Fruit fly (Drosophila melanogaster): ENCODE results near the gene AIF.
A peak's percentile ranks its signal among the peaks of the same experiment; 100 is the strongest.

AIF gene

DNA sequence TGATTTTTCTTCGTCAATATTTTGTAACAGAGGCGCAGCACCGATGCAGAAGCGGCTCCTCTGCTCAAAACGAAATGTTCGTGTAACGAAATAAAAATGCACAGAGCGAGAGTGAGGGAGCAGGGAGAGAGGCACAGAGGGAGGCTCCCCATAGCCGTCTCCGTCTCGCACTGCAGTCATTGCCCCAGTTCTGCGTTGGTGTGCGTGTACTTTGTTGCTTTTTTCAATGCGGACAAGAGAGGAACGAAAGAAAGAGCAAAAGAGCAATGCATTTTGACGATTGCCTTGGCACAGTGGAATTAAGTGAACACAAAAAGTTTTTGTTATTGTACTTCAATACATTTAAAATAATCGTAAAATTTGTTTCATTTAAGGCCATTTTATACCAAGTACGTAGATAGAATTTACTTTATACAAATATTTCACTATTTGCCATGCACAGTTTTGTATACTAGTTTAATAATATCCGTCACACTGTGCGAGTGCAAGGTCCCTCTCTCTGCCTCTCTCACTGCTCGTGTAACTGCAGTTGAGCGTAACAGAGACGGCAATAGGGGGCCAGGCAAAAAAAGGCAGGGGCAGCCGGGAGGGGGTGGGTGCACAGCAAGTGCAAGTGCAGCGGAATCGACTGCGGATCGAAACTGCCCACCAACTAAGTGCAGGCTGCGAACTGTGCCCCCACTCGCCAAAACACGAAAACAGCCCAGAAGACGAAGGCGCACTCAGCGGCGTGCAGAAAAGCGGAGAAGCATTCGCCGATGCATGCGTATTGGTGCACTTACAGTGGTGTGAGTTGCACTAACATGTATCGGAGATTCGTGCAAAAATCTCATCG lies 50.7 kb downstream of the AIF start (continued):
- peak; percentile 97 for TF ChIP-seq odd (GFP tag; optimal IDR thresholded peaks at IDR 0.05)
- peak; percentile 99 for TF ChIP-seq CG7556 (GFP tag; optimal IDR thresholded peaks at IDR 0.05)
- no peak for TF ChIP-seq D (optimal IDR thresholded peaks at IDR 0.05)
- peak; percentile 100 for TF ChIP-seq D (GFP tag; optimal IDR thresholded peaks at IDR 0.05)
- peak; percentile 99 for TF ChIP-seq CG7271 (tag; optimal IDR thresholded peaks at IDR 0.05)
- peak; percentile 98 for TF ChIP-seq pnt (GFP tag; optimal IDR thresholded peaks at IDR 0.05)
- TF ChIP-seq CG16779 (GFP tag; IDR thresholded peaks at IDR 0.05) = 0 out of 2 replicates have a peak, but pooled peaks have one; percentile 35
- TF ChIP-seq CG3847 (GFP tag; IDR thresholded peaks at IDR 0.05) = peak; percentile 89
- peak; percentile 94 for TF ChIP-seq CG7357 (GFP tag; IDR thresholded peaks at IDR 0.05)
- TF ChIP-seq fd102C (GFP tag; optimal IDR thresholded peaks at IDR 0.05) = peak; percentile 99
- TF ChIP-seq cad (GFP tag; optimal IDR thresholded peaks at IDR 0.05) = no peak
- TF ChIP-seq CG43689 (GFP tag; IDR thresholded peaks at IDR 0.05) = peak; percentile 93
- TF ChIP-seq CG15269 (tag; optimal IDR thresholded peaks at IDR 0.05) = peak; percentile 96
- TF ChIP-seq crc (GFP tag; optimal IDR thresholded peaks at IDR 0.05) = peak; percentile 96
- peak; percentile 97 to 98 for TF ChIP-seq dpn (GFP tag; optimal IDR thresholded peaks at IDR 0.05)
- TF ChIP-seq kay (GFP tag; optimal IDR thresholded peaks at IDR 0.05) = peak; percentile 98
- TF ChIP-seq schlank (tag; optimal IDR thresholded peaks at IDR 0.05) = peak; percentile 59
- peak; percentile 64; the same call in 2 of the 3 replicates for TF ChIP-seq Opbp (GFP tag; IDR thresholded peaks at IDR 0.05; ENCODE audit: partially characterized antibody)
- TF ChIP-seq Fer3 (tag; optimal IDR thresholded peaks at IDR 0.05) = peak; percentile 94
- peak; percentile 100 for TF ChIP-seq Drgx (GFP tag; IDR thresholded peaks at IDR 0.05)
- TF ChIP-seq CG6854 (GFP tag; optimal IDR thresholded peaks at IDR 0.05) = peak; percentile 87
- peak; percentile 92 for TF ChIP-seq CG2116 (GFP tag; optimal IDR thresholded peaks at IDR 0.05)
- TF ChIP-seq CG17612 (GFP tag; IDR thresholded peaks at IDR 0.05) = peak; percentile 95
- peak; percentile 60 for TF ChIP-seq al (GFP tag; IDR thresholded peaks at IDR 0.05)
- peak; percentile 94 for TF ChIP-seq ERR (GFP tag; optimal IDR thresholded peaks at IDR 0.05)
- peak; percentile 98 for TF ChIP-seq CG31388 (GFP tag; optimal IDR thresholded peaks at IDR 0.05)
- TF ChIP-seq rib (GFP tag; IDR thresholded peaks at IDR 0.05) = peak; percentile 47; the same call in 1 of the 2 replicates
- TF ChIP-seq hkb (optimal IDR thresholded peaks at IDR 0.05) = no peak
- peak; percentile 99 for TF ChIP-seq hkb (GFP tag; IDR thresholded peaks at IDR 0.05)
- TF ChIP-seq pb (GFP tag; optimal IDR thresholded peaks at IDR 0.05) = peak; percentile 94
- TF ChIP-seq ssp (GFP tag; IDR thresholded peaks at IDR 0.05) = peak; percentile 94
- TF ChIP-seq Myb (GFP tag; optimal IDR thresholded peaks at IDR 0.05) = peak; percentile 81
- peak; percentile 80 for TF ChIP-seq Taf1 (GFP tag; IDR thresholded peaks at IDR 0.05)
- peak; percentile 97 for TF ChIP-seq CG13775 (GFP tag; optimal IDR thresholded peaks at IDR 0.05)
- TF ChIP-seq CG4854 (GFP tag; optimal IDR thresholded peaks at IDR 0.05) = peak; percentile 96
- peak; percentile 98 for TF ChIP-seq CG12942 (GFP tag; optimal IDR thresholded peaks at IDR 0.05)
- peak; percentile 95 for TF ChIP-seq CG18599 (GFP tag; optimal IDR thresholded peaks at IDR 0.05)
- peak; percentile 98 for TF ChIP-seq Hr3 (GFP tag; optimal IDR thresholded peaks at IDR 0.05)
- TF ChIP-seq trem (tag; optimal IDR thresholded peaks at IDR 0.05) = peak; percentile 98
- peak; percentile 76 for TF ChIP-seq fd3F (GFP tag; optimal IDR thresholded peaks at IDR 0.05)
- peak; percentile 65 for TF ChIP-seq CG7963 (GFP tag; IDR thresholded peaks at IDR 0.05; ENCODE audit: partially characterized antibody)
- peak; percentile 97 for TF ChIP-seq en (GFP tag; optimal IDR thresholded peaks at IDR 0.05)
- peak; percentile 98 for TF ChIP-seq lmd (GFP tag; IDR thresholded peaks at IDR 0.05)
- TF ChIP-seq pan (optimal IDR thresholded peaks at IDR 0.05) = no peak
- TF ChIP-seq pan (GFP tag; optimal IDR thresholded peaks at IDR 0.05 in 1 of 2, IDR thresholded peaks at IDR 0.05 in 1 of 2) = peak in 1 of 2 experiments; percentile 99
- TF ChIP-seq CG15479 (GFP tag; optimal IDR thresholded peaks at IDR 0.05) = peak; percentile 81
- TF ChIP-seq CG12071 (GFP tag; optimal IDR thresholded peaks at IDR 0.05) = peak; percentile 97
- TF ChIP-seq kah (GFP tag; optimal IDR thresholded peaks at IDR 0.05) = peak; percentile 96
- TF ChIP-seq sug (tag; optimal IDR thresholded peaks at IDR 0.05) = peak; percentile 69
- TF ChIP-seq Bgb (GFP tag; IDR thresholded peaks at IDR 0.05; ENCODE audit: partially characterized antibody) = peak; percentile 34; the same call in 1 of the 2 replicates
